Fruit fly (Drosophila melanogaster) whole organism, pupa: ENCODE results near the gene CG17327.

ENCODE experiments used
- CG10348 ChIP-seq: fragments of 200-800 bp; sonication (Bioruptor generic); IDR thresholded peaks from 2 replicates; pipeline ENCODE4 v1.3.6; 2022; ENCODE audit warnings: missing biosample characterization, missing genetic modification characterization
- CG12605 ChIP-seq: fragments of 200-800 bp; sonication (Bioruptor generic); IDR thresholded peaks from 2 replicates; pipeline ENCODE4 v1.3.6; 2022; ENCODE audit warnings: missing biosample characterization, missing genetic modification characterization
- CG13204 ChIP-seq: fragments of 200-800 bp; sonication (Bioruptor generic); optimal IDR thresholded peaks from 2 replicates; lab custom pipeline; 2018; ENCODE audit warnings: missing biosample characterization, mild to moderate bottlenecking, missing genetic modification characterization, moderate library complexity
- CG14655 ChIP-seq: fragments of 200-800 bp; sonication (Bioruptor generic); optimal IDR thresholded peaks from 3 replicates; lab custom pipeline; 2017; ENCODE audit warnings: mild to moderate bottlenecking, missing biosample characterization, missing genetic modification reagents, missing genetic modification characterization
- CG15710 ChIP-seq: fragments of 200-800 bp; sonication (Bioruptor generic); optimal IDR thresholded peaks from 2 replicates; lab custom pipeline; 2018; ENCODE audit warnings: missing biosample characterization, mild to moderate bottlenecking, missing genetic modification characterization, moderate library complexity
- CG17806 ChIP-seq: fragments of 200-800 bp; sonication (Bioruptor generic); optimal IDR thresholded peaks from 2 replicates; lab custom pipeline; 2018; ENCODE audit warnings: missing biosample characterization, mild to moderate bottlenecking, missing genetic modification characterization, moderate library complexity
- CG32121 ChIP-seq: fragments of 200-800 bp; sonication (Bioruptor generic); IDR thresholded peaks from 2 replicates; pipeline ENCODE4 v1.3.6; 2022; ENCODE audit warnings: missing biosample characterization, missing genetic modification characterization
- CG34367 ChIP-seq: fragments of 200-800 bp; sonication (Bioruptor generic); optimal IDR thresholded peaks from 2 replicates; lab custom pipeline; 2018; ENCODE audit warnings: missing biosample characterization, mild to moderate bottlenecking, missing genetic modification characterization
- CG4496 ChIP-seq: fragments of 200-800 bp; sonication (Bioruptor generic); IDR thresholded peaks from 3 replicates; pipeline ENCODE4 v1.3.6; 2022; ENCODE audit warnings: missing biosample characterization, missing genetic modification characterization
- CG8159 ChIP-seq: fragments of 200-800 bp; sonication (Bioruptor generic); optimal IDR thresholded peaks from 3 replicates; lab custom pipeline; 2018; ENCODE audit warnings: missing biosample characterization, mild to moderate bottlenecking, missing genetic modification characterization, moderate library complexity
- CG8301 ChIP-seq: fragments of 200-800 bp; sonication (Bioruptor generic); optimal IDR thresholded peaks from 2 replicates; lab custom pipeline; 2018; ENCODE audit warnings: missing biosample characterization, mild to moderate bottlenecking, missing genetic modification characterization
- CG9948 ChIP-seq: fragments of 200-800 bp; sonication (Bioruptor generic); optimal IDR thresholded peaks from 2 replicates; lab custom pipeline; 2018; ENCODE audit warnings: missing biosample characterization, mild to moderate bottlenecking, missing genetic modification characterization, moderate library complexity
- D1 ChIP-seq: fragments of 200-800 bp; sonication (Bioruptor generic); optimal IDR thresholded peaks from 2 replicates; lab custom pipeline; 2018; ENCODE audit warnings: missing biosample characterization, mild to moderate bottlenecking, missing genetic modification characterization, moderate library complexity
- EcR ChIP-seq: fragments of 200-800 bp; sonication (Bioruptor generic); optimal IDR thresholded peaks from 3 replicates; lab custom pipeline; 2019; ENCODE audit warnings: missing biosample characterization, missing genetic modification characterization, mild to moderate bottlenecking, moderate library complexity, missing genetic modification reagents
- Ets98B ChIP-seq: fragments of 200-800 bp; sonication (Bioruptor generic); IDR thresholded peaks from 2 replicates; pipeline ENCODE4 v1.3.6; 2022; ENCODE audit warnings: missing biosample characterization, missing genetic modification characterization
- Pif1A ChIP-seq: fragments of 200-800 bp; sonication (Bioruptor generic); optimal IDR thresholded peaks from 3 replicates; lab custom pipeline; 2016; ENCODE audit warnings: missing biosample characterization, missing genetic modification characterization
- Pif1B ChIP-seq: fragments of 200-800 bp; sonication (Bioruptor generic); optimal IDR thresholded peaks from 3 replicates; lab custom pipeline; 2016; ENCODE audit warnings: missing biosample characterization, missing genetic modification characterization
- Snoo ChIP-seq: fragments of 200-800 bp; sonication (Bioruptor generic); optimal IDR thresholded peaks from 3 replicates; lab custom pipeline; 2017; ENCODE audit warnings: missing biosample characterization, mild to moderate bottlenecking, missing genetic modification characterization, inconsistent platforms
- fd96Ca ChIP-seq: fragments of 200-800 bp; sonication (Bioruptor generic); IDR thresholded peaks from 3 replicates; pipeline ENCODE4 v1.3.6; 2022; ENCODE audit warnings: missing biosample characterization, missing genetic modification characterization
- gl ChIP-seq: fragments of 200-800 bp; sonication (Bioruptor generic); optimal IDR thresholded peaks from 2 replicates; lab custom pipeline; 2018; ENCODE audit warnings: missing biosample characterization, mild to moderate bottlenecking, missing genetic modification characterization
- rn ChIP-seq: fragments of 200-800 bp; sonication (Bioruptor generic); IDR thresholded peaks from 2 replicates; pipeline ENCODE4 v1.3.6; 2022; ENCODE audit warnings: missing biosample characterization, missing genetic modification characterization

Gene CG17327

dm6 chr3R:13018995-13019394 lies 21.5 kb upstream of the CG17327 start:
- TF ChIP-seq rn (no peak), CG34367 (tag; lab: Kevin White, UChicago) (no peak), gl (tag; lab: Kevin White, UChicago) (no peak), D1 (tag; lab: Kevin White, UChicago) (no peak), CG4496 (no peak), CG14655 (GFP tag; lab: Kevin White, UChicago) (no peak), CG8301 (tag; lab: Kevin White, UChicago) (no peak), CG9948 (tag; lab: Kevin White, UChicago) (no peak), CG32121 (GFP tag; lab: Robert Waterston, UW) (no peak), CG15710 (tag; lab: Kevin White, UChicago) (no peak), CG8159 (tag; lab: Kevin White, UChicago) (no peak), Pif1B (no peak), Pif1A (GFP tag; lab: Kevin White, UChicago) (no peak), CG12605 (GFP tag; lab: Robert Waterston, UW) (no peak), Snoo (tag; lab: Kevin White, UChicago) (no peak), CG13204 (no peak)
- TF ChIP-seq, all 21 proteins: peak for 0

dm6 chr3R:13018284-13018900 lies 20.9 kb upstream of the CG17327 start:
- TF ChIP-seq CG34367 (tag; lab: Kevin White, UChicago) = no peak
- TF ChIP-seq CG8159 (tag; lab: Kevin White, UChicago) = no peak
- TF ChIP-seq CG32121 (GFP tag; lab: Robert Waterston, UW) = no peak
- no peak for TF ChIP-seq fd96Ca
- no peak for TF ChIP-seq Ets98B
- TF ChIP-seq CG17806 (tag; lab: Kevin White, UChicago) = no peak
- peak; percentile 5 for TF ChIP-seq CG13204
- TF ChIP-seq EcR (GFP tag; lab: Kevin White, UChicago) = peak; percentile 78

- TF ChIP-seq D1 (tag; lab: Kevin White, UChicago) = no peak
- TF ChIP-seq CG32121 (GFP tag; lab: Robert Waterston, UW) = peak; percentile 50; the same call in 1 of the 2 replicates
- peak; percentile 78 for TF ChIP-seq CG12605 (GFP tag; lab: Robert Waterston, UW)
- TF ChIP-seq Ets98B = peak; percentile 59; the same call in 1 of the 2 replicates
- no peak for TF ChIP-seq CG8159 (tag; lab: Kevin White, UChicago)
These were observed 20.1 kb upstream of the CG17327 start for dm6 chr3R:13017623-13018036.

dm6 chr3R:13015811-13016766 lies 18.6 kb upstream of the CG17327 start:
- TF ChIP-seq EcR (GFP tag; lab: Kevin White, UChicago) = peak; percentile 85
- TF ChIP-seq CG12605 (GFP tag; lab: Robert Waterston, UW) = peak; percentile 47; the same call in 1 of the 2 replicates
- 0 out of 2 replicates have a peak, but pooled peaks have one; percentile 17 for TF ChIP-seq Ets98B
- TF ChIP-seq CG14655 (GFP tag; lab: Kevin White, UChicago) = peak; percentile 26
- peak; percentile 2 for TF ChIP-seq CG8301 (tag; lab: Kevin White, UChicago)
- peak; percentile 38; the same call in 1 of the 2 replicates for TF ChIP-seq CG32121 (GFP tag; lab: Robert Waterston, UW)
- no peak for TF ChIP-seq Pif1B
- peak; percentile 94 for TF ChIP-seq CG13204
- TF ChIP-seq Pif1A (GFP tag; lab: Kevin White, UChicago) = no peak
- peak; percentile 67; the same call in 2 of the 3 replicates for TF ChIP-seq CG4496
- TF ChIP-seq CG34367 (tag; lab: Kevin White, UChicago) = peak; percentile 1
- peak; percentile 71 for TF ChIP-seq gl (tag; lab: Kevin White, UChicago)
- TF ChIP-seq D1 (tag; lab: Kevin White, UChicago) = no peak
- peak; percentile 5 for TF ChIP-seq CG8159 (tag; lab: Kevin White, UChicago)

dm6 chr3R:13015402-13015801 lies 17.9 kb upstream of the CG17327 start:
- TF ChIP-seq CG4496 = peak; percentile 10; the same call in 1 of the 3 replicates
- TF ChIP-seq CG15710 (tag; lab: Kevin White, UChicago) = no peak
- no peak for TF ChIP-seq fd96Ca
- no peak for TF ChIP-seq Pif1B

dm6 chr3R:13014168-13014881 lies 16.8 kb upstream of the CG17327 start:
- TF ChIP-seq CG4496 (peak; percentile 58), CG10348 (no peak), CG9948 (tag; lab: Kevin White, UChicago) (no peak), EcR (GFP tag; lab: Kevin White, UChicago) (no peak), Pif1B (no peak), Snoo (tag; lab: Kevin White, UChicago) (no peak), Ets98B (peak; percentile 34), CG12605 (GFP tag; lab: Robert Waterston, UW) (0 out of 2 replicates have a peak, but pooled peaks have one; percentile 9), CG32121 (GFP tag; lab: Robert Waterston, UW) (peak; percentile 54; the same call in 1 of the 2 replicates), D1 (tag; lab: Kevin White, UChicago) (no peak), Pif1A (GFP tag; lab: Kevin White, UChicago) (no peak), CG15710 (tag; lab: Kevin White, UChicago) (no peak), gl (tag; lab: Kevin White, UChicago) (no peak), CG13204 (no peak), fd96Ca (peak; percentile 48; the same call in 2 of the 3 replicates), CG8301 (tag; lab: Kevin White, UChicago) (no peak), rn (0 out of 2 replicates have a peak, but pooled peaks have one; percentile 30), CG14655 (GFP tag; lab: Kevin White, UChicago) (peak; percentile 22), CG17806 (tag; lab: Kevin White, UChicago) (no peak), CG8159 (tag; lab: Kevin White, UChicago) (no peak), CG34367 (tag; lab: Kevin White, UChicago) (no peak)
